Worm (Caenorhabditis elegans) whole organism, L4/young adult: ENCODE results near the gene inpp-5K.
A peak's percentile ranks its signal among the peaks of the same experiment; 100 is the strongest.

Experiments
- W03F9.2 ChIP-seq: fragments of 150-350 bp; optimal IDR thresholded peaks from 2 replicates; lab custom pipeline; 2014; ENCODE audit warnings: missing biosample characterization, missing genetic modification characterization
- dao-5 ChIP-seq: sonication (generic microtip); optimal IDR thresholded peaks from 2 replicates; lab custom pipeline; 2016; ENCODE audit warnings: missing genotype, missing genetic modification characterization, moderate library complexity, missing compliant biosample characterization
- him-1 ChIP-seq: sonication (generic microtip); optimal IDR thresholded peaks from 2 replicates; lab custom pipeline; 2016; ENCODE audit warnings: missing genotype, missing genetic modification reagents, missing genetic modification characterization, missing compliant biosample characterization

Gene inpp-5K

DNA sequence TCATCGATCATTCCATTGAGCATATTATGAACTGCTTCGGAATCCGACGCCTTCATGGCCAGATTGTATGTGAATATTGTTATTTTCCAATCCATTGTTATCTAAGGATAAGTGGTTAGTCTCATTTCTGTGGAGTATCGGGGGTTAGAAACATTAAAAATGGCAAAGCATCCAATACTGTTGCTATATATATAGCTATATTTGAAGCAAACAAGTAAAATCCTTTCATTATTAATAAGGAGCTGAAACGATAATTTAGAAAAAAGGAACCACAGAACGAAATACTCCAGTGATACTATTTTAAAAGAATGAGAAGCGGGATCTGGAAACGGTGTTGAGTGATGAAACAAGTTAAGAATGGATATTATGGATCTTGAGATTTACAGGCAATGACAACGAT lies at the start of gene inpp-5K:
inpp-5K (minus strand) TSS at position 101 of the 400 bp plus-strand sequence.
- no peak for TF ChIP-seq him-1 (tag; lab: Kevin White, UChicago)

DNA sequence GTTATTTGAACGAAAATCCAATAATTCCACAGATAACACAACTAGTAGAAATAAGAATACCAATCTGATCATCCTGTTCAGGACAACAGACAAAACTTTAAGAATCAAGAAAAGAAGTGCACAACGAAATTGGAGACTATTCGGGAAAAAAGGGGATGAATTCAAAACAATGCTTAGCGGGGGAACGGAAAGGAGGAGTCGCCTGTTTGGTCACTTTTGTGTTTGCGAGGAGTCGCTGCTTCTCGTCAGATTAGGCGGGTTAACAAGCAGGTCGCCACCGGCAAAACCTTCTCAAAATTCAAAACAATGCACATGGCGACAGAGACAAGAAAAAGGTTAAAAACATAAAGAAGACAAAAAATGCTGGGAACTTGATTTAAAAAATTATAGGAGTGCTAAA lies 48.6 kb upstream of the inpp-5K start, which contains the start of gene C30A5.10:
C30A5.10 (minus strand) TSS at position 101 of the 400 bp plus-strand sequence.
- TF ChIP-seq dao-5 (tag; lab: Kevin White, UChicago) (no peak), him-1 (tag; lab: Kevin White, UChicago) (no peak), W03F9.2 (no peak)

DNA sequence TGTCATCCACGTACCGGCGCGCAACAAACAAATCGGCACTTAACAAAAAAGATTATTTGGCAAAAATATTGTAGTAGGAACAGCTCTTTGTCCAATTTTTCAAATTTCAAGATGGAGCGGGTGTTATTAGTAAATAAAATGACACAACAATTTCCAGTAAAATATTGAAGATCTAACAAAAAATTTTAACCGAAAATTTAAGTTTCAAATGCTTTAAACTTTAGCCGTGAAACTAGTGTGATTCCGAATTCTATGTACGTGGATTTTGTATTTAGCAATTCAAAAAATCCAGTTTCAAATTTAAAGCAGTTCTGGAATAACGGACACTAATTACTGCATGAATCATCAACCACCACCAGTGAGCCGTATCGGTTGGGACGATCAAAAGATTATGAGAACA lies 41.6 kb upstream of the inpp-5K start, which contains the start of gene snb-5:
snb-5 (plus strand) TSS at position 301 of the 400 bp plus-strand sequence.
- no peak for TF ChIP-seq W03F9.2
- TF ChIP-seq him-1 (tag; lab: Kevin White, UChicago) = no peak
- TF ChIP-seq dao-5 (tag; lab: Kevin White, UChicago) = no peak

DNA sequence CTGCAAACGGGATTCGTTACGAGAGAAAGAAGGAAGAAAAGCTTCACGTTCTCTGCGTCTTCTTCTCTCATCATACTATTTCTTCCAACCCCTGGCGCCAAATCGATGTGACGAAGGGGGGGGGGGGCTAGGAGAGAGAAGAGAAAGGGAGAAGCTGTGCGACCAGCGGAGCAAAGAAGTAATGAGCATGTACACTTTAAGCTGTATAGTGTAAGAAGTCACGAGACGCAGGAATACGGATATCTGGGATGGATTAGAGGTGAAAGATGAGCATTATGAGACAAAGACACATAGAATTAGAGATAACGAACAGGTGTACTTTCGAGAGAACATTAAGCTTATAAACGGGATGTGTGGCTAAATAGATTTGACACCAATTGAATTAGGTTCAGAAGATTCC lies 40.6 kb upstream of the inpp-5K start:
- TF ChIP-seq W03F9.2 (peak; percentile 25), dao-5 (tag; lab: Kevin White, UChicago) (no peak), him-1 (tag; lab: Kevin White, UChicago) (peak; percentile 42)

DNA sequence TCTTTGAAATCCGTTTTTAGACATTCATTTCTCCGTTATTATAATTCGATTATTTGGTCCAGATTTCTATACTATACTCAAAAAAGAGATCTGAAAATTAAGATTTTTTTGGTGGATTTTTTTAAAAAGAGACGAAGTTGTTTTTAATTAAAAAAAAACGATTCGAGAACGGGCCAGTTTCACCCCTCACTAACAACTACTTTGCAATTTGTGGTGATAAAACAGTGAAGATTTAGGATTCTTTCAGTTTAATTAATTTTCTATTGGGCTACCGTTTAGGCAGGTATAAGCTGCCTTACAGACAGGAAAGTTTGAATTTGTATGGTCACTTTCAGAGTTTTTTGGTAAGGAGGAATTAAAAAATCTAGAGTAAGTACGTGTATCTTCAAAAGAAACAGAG lies 40.0 kb upstream of the inpp-5K start, which contains the start of gene unc-36:
unc-36 (minus strand) TSS at position 101 of the 400 bp plus-strand sequence.
- TF ChIP-seq dao-5 (tag; lab: Kevin White, UChicago) (no peak), him-1 (tag; lab: Kevin White, UChicago) (no peak), W03F9.2 (no peak)

DNA sequence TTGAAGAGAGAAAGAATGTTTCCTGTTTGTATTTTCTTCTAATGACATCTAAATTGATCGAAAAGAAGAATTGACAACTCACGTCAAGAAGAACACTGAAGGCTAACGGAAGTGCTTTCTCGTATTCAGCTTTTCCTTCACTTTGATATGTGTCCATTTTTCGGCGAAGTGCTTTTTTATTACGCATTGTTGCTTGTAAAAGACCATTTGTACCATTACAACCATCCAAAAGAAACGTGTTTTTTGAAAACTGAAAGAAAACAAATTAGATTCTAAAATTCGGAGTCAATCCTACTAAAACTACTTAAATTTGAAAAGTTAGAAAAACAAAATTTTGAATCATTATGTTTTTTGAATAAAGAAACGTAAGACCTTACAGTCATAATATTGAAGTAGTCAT lies 37.9 kb upstream of the inpp-5K start:
- TF ChIP-seq W03F9.2 (no peak), him-1 (tag; lab: Kevin White, UChicago) (no peak), dao-5 (tag; lab: Kevin White, UChicago) (no peak)

DNA sequence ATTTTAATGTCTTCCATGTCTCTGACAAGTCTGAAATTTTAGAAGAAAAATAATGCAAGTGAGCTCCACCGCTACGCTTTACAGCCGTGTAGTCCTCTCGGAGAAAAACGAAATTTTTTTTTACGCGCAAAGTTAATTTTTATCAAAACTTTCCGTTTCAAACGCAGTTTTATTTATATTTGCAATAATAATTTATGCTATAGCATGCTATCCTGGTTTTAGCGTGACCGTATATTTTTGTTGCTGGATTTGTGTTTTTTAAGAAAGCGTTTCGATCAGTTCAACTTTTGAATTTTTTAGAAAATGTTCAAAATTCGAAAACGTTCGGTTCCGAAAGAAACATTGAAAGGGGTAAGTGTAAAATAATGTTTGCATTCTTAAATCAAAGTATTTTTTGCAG lies 30.6 kb upstream of the inpp-5K start, which contains the start of gene C50C3.1:
C50C3.1 (plus strand) TSS at position 301 of the 400 bp plus-strand sequence.
- no peak for TF ChIP-seq him-1 (tag; lab: Kevin White, UChicago)
- TF ChIP-seq dao-5 (tag; lab: Kevin White, UChicago) = no peak
- TF ChIP-seq W03F9.2 = no peak

DNA sequence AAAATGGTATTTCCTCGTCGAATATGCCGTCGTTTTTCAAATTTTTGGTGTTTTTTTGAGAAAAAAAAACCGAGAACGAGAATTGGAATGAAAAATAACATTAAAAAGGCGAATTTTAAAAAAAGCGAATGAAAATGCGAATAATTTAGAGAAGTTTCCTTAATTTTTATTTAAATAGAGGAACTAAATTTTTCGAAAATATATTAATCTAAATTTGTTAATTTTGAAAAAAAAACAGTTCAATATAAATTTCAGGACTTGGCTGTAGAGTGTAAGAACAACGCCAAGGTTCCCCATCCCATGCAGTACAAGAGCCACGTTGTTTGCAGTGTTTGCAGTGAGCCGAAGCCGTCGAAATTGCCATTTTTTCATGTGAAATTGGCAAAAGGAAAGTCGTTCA lies 29.4 kb upstream of the inpp-5K start, which contains the start of gene C50C3.19:
C50C3.19 (plus strand) TSS at position 301 of the 400 bp plus-strand sequence.
- TF ChIP-seq W03F9.2 (no peak), him-1 (tag; lab: Kevin White, UChicago) (no peak), dao-5 (tag; lab: Kevin White, UChicago) (no peak)

DNA sequence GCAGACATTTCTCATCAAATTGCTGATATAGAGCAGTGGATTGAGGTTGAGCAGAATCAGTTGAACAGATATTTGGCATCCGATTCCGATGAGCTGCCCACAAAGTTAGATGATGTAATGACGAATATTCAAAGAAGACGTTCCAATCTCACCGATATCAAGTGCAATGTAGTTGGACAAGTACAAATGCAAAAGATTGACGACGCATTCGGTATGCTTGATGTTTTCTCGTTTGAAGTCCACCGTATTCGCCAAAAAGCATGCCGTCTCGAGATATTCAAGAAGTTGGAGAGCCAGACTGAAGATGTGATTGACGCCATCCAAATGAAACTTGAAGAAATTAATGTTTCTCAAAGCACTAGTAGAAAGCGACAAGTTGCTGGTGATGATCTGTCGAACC lies 24.0 kb upstream of the inpp-5K start:
- TF ChIP-seq dao-5 (tag; lab: Kevin White, UChicago) = no peak
- no peak for TF ChIP-seq him-1 (tag; lab: Kevin White, UChicago)
- TF ChIP-seq W03F9.2 = no peak

DNA sequence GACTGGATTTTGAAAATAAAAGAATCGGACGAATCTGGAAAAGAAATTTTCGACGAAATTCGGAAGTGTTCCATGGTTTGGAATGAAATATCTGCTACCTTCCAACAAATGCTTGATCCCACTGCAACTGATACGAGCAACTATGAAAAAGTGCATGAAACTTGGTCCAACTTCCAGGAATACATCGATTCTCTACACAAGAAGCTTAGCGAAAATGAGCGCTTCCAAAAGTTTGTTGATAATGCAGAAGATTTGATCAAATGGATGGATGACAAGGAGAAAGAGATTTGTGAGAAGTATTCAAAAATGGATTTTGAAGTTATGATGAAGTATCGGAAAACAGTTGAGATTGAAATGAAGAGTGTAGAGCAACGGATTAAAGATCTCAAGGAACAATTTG lies 21.4 kb upstream of the inpp-5K start:
- TF ChIP-seq him-1 (tag; lab: Kevin White, UChicago) (no peak), dao-5 (tag; lab: Kevin White, UChicago) (no peak), W03F9.2 (no peak)

DNA sequence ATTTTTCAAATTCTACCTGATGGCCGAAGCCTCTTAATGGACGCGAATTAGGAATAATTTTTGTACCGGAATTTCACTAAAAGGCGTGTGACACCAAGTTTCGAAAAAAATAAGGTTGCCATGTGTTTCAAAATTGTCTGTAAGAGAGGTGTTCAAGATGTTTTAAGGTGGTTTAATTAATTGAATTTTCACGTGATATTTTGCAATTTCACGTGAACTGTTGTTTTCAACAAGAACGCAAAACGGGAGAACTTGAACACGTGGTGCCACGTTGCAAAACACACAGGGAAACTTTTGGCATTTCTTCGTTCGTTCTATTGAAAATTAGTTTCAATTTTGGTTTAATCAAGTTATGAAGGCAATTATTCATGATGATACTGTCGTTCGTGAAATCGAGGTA lies 20.4 kb upstream of the inpp-5K start, which contains the start of gene spc-2:
spc-2 (plus strand) TSS at position 301 of the 400 bp plus-strand sequence.
- no peak for TF ChIP-seq dao-5 (tag; lab: Kevin White, UChicago)
- TF ChIP-seq him-1 (tag; lab: Kevin White, UChicago) = no peak

DNA sequence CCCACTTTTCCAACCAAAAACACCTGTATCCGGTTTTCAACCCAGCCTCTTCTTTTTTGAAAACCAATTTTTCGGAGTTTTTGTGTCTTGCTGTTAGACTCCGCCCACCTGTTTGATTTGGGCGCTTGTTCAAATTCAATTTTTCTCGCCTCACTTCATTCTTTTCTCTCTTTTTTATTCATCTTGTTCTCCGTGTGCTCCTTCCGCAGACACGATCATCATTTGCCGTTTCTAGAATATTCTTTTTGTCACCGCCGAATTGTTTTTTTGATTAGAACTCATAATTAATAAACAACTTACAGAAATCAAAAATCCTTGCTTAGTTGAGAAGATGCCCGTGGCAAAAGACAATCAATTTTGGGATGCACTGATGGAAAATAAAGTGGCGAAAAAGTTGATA lies 17.8 kb upstream of the inpp-5K start, which contains the start of gene C50C3.5:
C50C3.5 (plus strand) TSS at position 301 of the 400 bp plus-strand sequence.
- TF ChIP-seq W03F9.2 = no peak
- no peak for TF ChIP-seq him-1 (tag; lab: Kevin White, UChicago)
- no peak for TF ChIP-seq dao-5 (tag; lab: Kevin White, UChicago)

DNA sequence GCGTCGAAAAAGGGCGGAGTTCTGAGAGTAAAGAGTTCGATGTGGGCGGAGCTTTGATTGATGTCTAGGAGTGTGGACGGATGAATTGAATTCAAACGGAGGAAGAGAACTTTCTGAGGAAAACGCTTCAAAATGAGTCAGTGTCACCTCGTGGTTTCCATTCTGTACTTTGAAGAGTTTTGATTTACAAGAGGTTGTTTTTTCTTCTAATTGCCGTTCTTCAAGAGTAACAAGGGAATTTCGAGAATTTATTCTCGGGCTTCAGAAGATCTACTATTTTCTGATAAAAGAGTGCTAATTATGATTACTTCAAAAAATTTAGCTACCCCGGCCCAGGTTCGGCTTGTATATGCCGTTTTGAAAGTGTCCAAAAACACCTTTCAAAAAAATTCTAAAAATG lies 15.1 kb upstream of the inpp-5K start, which contains the start of gene C50C3.12:
C50C3.12 (plus strand) TSS at position 301 of the 400 bp plus-strand sequence.
- TF ChIP-seq him-1 (tag; lab: Kevin White, UChicago) (no peak), W03F9.2 (no peak), dao-5 (tag; lab: Kevin White, UChicago) (no peak)

DNA sequence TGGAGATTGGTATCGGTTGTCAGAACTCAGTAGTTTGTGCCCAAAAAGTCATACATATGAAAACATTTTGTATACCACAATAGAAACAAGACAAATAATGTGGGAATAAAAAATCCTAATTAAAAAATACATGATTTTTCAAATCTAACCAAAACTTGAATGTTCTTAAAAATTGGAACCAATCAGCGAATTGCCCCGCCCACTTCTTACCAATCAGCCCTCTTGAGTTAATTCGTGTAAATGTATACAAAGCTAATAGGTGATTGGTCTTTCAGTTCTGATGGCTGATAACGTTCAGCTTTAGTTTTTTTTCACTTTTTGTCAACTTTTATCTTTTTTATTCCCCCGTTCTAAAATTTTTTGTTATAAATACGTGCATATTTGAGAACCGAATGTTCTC lies 14.1 kb upstream of the inpp-5K start:
- TF ChIP-seq dao-5 (tag; lab: Kevin White, UChicago) = no peak
- no peak for TF ChIP-seq him-1 (tag; lab: Kevin White, UChicago)
- no peak for TF ChIP-seq W03F9.2

DNA sequence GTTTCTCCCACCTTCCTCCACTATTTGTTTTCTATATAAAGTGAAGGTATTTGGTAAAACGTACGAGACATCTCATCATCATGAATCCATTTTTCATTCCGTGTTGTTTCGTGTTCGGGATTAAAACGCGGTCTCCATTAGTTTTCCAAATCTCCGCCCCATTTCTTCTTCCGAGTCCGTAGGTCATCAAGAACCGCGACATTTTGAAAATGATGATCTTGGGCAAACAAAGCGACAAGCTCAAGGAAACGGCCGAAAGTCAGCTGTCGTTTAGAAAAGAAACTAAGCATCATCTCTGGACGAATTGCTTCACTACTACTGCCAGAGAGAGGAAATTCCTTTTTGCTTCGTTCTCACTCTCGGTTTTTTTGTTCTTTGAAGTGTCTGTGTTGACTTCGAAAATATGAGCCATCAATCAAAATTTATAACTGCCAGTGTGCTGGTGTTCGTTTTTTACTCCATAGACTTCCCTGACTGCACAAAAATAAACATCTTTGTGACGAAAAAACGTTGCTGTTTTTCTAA lies 11.5 kb upstream of the inpp-5K start:
- TF ChIP-seq W03F9.2 (no peak), him-1 (tag; lab: Kevin White, UChicago) (no peak), dao-5 (tag; lab: Kevin White, UChicago) (no peak)
